Worm (Caenorhabditis elegans): ENCODE measurements around the gene srv-4.

The srv-4 gene

ce11 chrIV:4236025-4236407 is 52.2 kb downstream of the srv-4 start:
- TF ChIP-seq hif-1 (tag; optimal IDR thresholded peaks at IDR 0.05) (no peak), set-16 (GFP tag; IDR thresholded peaks at IDR 0.05) (peak; percentile 97), T26A8.4 (GFP tag; IDR thresholded peaks at IDR 0.05) (peak; percentile 4; the same call in 1 of the 2 replicates)
